Fruit fly (Drosophila melanogaster) ovary, adult (tissue): ENCODE data around the gene Torsin.

Source experiments
- CG17801 ChIP-seq: fragments of 200-800 bp; optimal IDR thresholded peaks from 2 replicates; lab custom pipeline; 2019; ENCODE audit warnings: missing biosample characterization, mild to moderate bottlenecking, missing genetic modification characterization, moderate library complexity; ENCODE audit not compliant: partially characterized antibody

Gene Torsin

dm6 chrX:4675054-4675453, 25.2 kb upstream of the Torsin start:
- peak; percentile 5 for TF ChIP-seq CG17801 (GFP tag; lab: Kevin White, UChicago)

- TF ChIP-seq CG17801 (GFP tag; lab: Kevin White, UChicago), result no peak
Observed at dm6 chrX:4671194-4671626, 21.4 kb upstream of the Torsin start.

dm6 chrX:4669438-4669837, 19.6 kb upstream of the Torsin start:
- TF ChIP-seq CG17801 (GFP tag; lab: Kevin White, UChicago), result no peak

dm6 chrX:4666650-4667360, 17.0 kb upstream of the Torsin start, which contains the start of gene CG3009:
Gene CG3009, minus strand, starts transcription at chrX:4666700.
- TF ChIP-seq CG17801 (GFP tag; lab: Kevin White, UChicago), result peak; percentile 91

- no peak for TF ChIP-seq CG17801 (GFP tag; lab: Kevin White, UChicago)
Observed at dm6 chrX:4664107-4664506, 14.3 kb upstream of the Torsin start.

- TF ChIP-seq CG17801 (GFP tag; lab: Kevin White, UChicago), result peak; percentile 15
Observed at dm6 chrX:4660642-4661252, 10.9 kb upstream of the Torsin start.

dm6 chrX:4657896-4658295, 8.1 kb upstream of the Torsin start:
- TF ChIP-seq CG17801 (GFP tag; lab: Kevin White, UChicago), result peak; percentile 59

- TF ChIP-seq CG17801 (GFP tag; lab: Kevin White, UChicago), result no peak
Observed at dm6 chrX:4654397-4654796, 4.6 kb upstream of the Torsin start, which contains the start of gene CG15473. Gene CG15473, minus strand, starts transcription at chrX:4654497.

dm6 chrX:4647316-4648046, 2.4 kb downstream of the Torsin start, which contains the start of the genes HLH4C and mRpL30:
Gene HLH4C, minus strand, starts transcription at chrX:4647414.
Gene mRpL30, plus strand, starts transcription at chrX:4647871.
- TF ChIP-seq CG17801 (GFP tag; lab: Kevin White, UChicago), result peak; percentile 3

dm6 chrX:4644768-4645167, 5.1 kb downstream of the Torsin start, which contains the start of gene CG3062:
Gene CG3062, minus strand, starts transcription at chrX:4644868.
- TF ChIP-seq CG17801 (GFP tag; lab: Kevin White, UChicago), result no peak

dm6 chrX:4643887-4644286, 5.9 kb downstream of the Torsin start, which contains the start of gene CG3081:
Gene CG3081, minus strand, starts transcription at chrX:4643987.
- no peak for TF ChIP-seq CG17801 (GFP tag; lab: Kevin White, UChicago)

dm6 chrX:4635856-4636486, 13.9 kb downstream of the Torsin start, which contains the start of the genes Alms1a and pon:
Gene Alms1a, minus strand, starts transcription at chrX:4636004.
Gene pon, plus strand, starts transcription at chrX:4636318.
- no peak for TF ChIP-seq CG17801 (GFP tag; lab: Kevin White, UChicago)

- no peak for TF ChIP-seq CG17801 (GFP tag; lab: Kevin White, UChicago)
Observed at dm6 chrX:4630836-4631235, 19.0 kb downstream of the Torsin start, which contains the start of gene Alms1b. Gene Alms1b, minus strand, starts transcription at chrX:4630936.

dm6 chrX:4627160-4627559, 22.7 kb downstream of the Torsin start:
- no peak for TF ChIP-seq CG17801 (GFP tag; lab: Kevin White, UChicago)
